Worm (Caenorhabditis elegans) whole organism, young adult: Measurements from ENCODE around the gene droe-4.

Source experiments
- F33H1.4 ChIP-seq: fragments of 200-800 bp; sonication (Bioruptor generic); IDR thresholded peaks from 2 replicates; pipeline ENCODE4 v1.3.6; 2022; ENCODE audit warnings: missing genetic modification reagents, missing genetic modification characterization, missing compliant biosample characterization
- sea-2 ChIP-seq: fragments of 200-800 bp; sonication (Bioruptor generic); IDR thresholded peaks from 2 replicates; pipeline ENCODE4 v1.3.6; 2022; ENCODE audit warnings: missing genetic modification characterization, missing compliant biosample characterization
- snpc-1.1 ChIP-seq: sonication (generic microtip); optimal IDR thresholded peaks from 2 replicates; lab custom pipeline; 2017; ENCODE audit warnings: missing genetic modification characterization, mild to moderate bottlenecking, missing compliant biosample characterization, antibody characterized with exemption, moderate library complexity, missing genotype, missing genetic modification reagents; ENCODE audit not compliant: insufficient read depth
- tlf-1 ChIP-seq: fragments of 200-800 bp; sonication (Bioruptor generic); optimal IDR thresholded peaks from 2 replicates; lab custom pipeline; 2018; ENCODE audit warnings: mild to moderate bottlenecking, missing genetic modification characterization, missing compliant biosample characterization
- xnd-1 ChIP-seq: sonication (generic microtip); optimal IDR thresholded peaks from 2 replicates; lab custom pipeline; 2016; ENCODE audit warnings: missing genotype, missing genetic modification reagents, missing genetic modification characterization, missing compliant biosample characterization
- ztf-6 ChIP-seq: fragments of 200-800 bp; sonication (Bioruptor generic); IDR thresholded peaks from 2 replicates; pipeline ENCODE4 v1.3.6; 2022; ENCODE audit warnings: missing genetic modification reagents, missing genetic modification characterization, missing compliant biosample characterization

DNA sequence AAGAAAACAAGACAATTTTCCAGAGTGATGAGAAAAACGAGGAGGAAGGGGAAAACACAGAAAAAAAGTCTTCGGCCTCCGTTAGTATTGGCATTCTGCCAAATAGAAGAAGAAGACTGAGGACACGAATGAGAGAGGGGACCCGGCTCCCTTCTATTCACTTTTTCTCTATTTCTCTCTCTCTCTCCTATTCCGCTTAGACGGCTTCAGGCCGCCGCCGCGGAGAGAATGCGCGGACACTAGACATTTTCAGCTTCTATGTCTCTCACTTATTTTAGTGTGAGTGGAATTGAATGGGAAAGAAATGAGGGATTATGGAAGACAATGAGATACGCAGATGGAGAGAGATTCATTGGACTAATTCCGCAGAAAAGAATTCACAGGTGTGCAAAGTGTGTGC, 14.4 kb downstream of the droe-4 start:
- TF ChIP-seq sea-2: no peak
- no peak for TF ChIP-seq tlf-1
- no peak for TF ChIP-seq xnd-1 (tag; lab: Kevin White, UChicago)
- no peak for TF ChIP-seq snpc-1.1 (tag; lab: Kevin White, UChicago)
- TF ChIP-seq ztf-6 (GFP tag; lab: Robert Waterston, UW): no peak
- no peak for TF ChIP-seq F33H1.4 (GFP tag; lab: Robert Waterston, UW)
